Worm (Caenorhabditis elegans) whole organism, L4 larva: ENCODE measurements around the gene dpf-1.

Experiments
- daf-12 ChIP-seq: fragments of 150-350 bp; optimal IDR thresholded peaks from 2 replicates; lab custom pipeline; 2014; ENCODE audit warnings: missing biosample characterization, missing genetic modification reagents, missing genetic modification characterization
- lir-3 ChIP-seq: sonication (generic microtip); optimal IDR thresholded peaks from 2 replicates; lab custom pipeline; 2016; ENCODE audit warnings: mild to moderate bottlenecking, missing genetic modification characterization, missing compliant biosample characterization
- nhr-10 ChIP-seq: fragments of 150-350 bp; optimal IDR thresholded peaks from 2 replicates; lab custom pipeline; 2014; ENCODE audit warnings: missing biosample characterization, missing genetic modification characterization
- nhr-111 ChIP-seq: fragments of 200-800 bp; sonication (Bioruptor generic); optimal IDR thresholded peaks from 2 replicates; lab custom pipeline; 2018; ENCODE audit warnings: mild to moderate bottlenecking, missing genetic modification characterization, missing compliant biosample characterization
- nhr-237 ChIP-seq: sonication (generic microtip); optimal IDR thresholded peaks from 2 replicates; lab custom pipeline; 2017; ENCODE audit warnings: missing biosample characterization, missing genetic modification characterization
- nhr-42 ChIP-seq: fragments of 200-800 bp; sonication (Bioruptor generic); IDR thresholded peaks from 2 replicates; pipeline ENCODE4 v1.3.6; 2022; ENCODE audit warnings: missing genetic modification characterization, missing compliant biosample characterization
- pha-4 ChIP-seq, 2 experiments: fragments of 150-350 bp in 1 of 2; fragments of 200-800 bp in 1 of 2; sonication (Bioruptor generic) in 1 of 2; IDR thresholded peaks in 1 of 2; optimal IDR thresholded peaks in 1 of 2; 2 replicates each; pipeline versions ENCODE4 v1.3.6 to Lab custom; 2014 to 2022; ENCODE audit warnings: missing genetic modification characterization in 2 of 2, missing genetic modification reagents in 2 of 2, missing biosample characterization in 1 of 2, missing compliant biosample characterization in 1 of 2
- unc-62 ChIP-seq, 3 experiments: fragments of 150-350 bp in 1 of 3; sonication (generic microtip); optimal IDR thresholded peaks in 2 of 3; peaks in 1 of 3; 1 replicate in 1 of 3; 2 replicates in 2 of 3; lab custom pipeline; 2014 to 2017; ENCODE audit warnings: missing biosample characterization in 3 of 3, missing genetic modification characterization in 3 of 3, missing genetic modification reagents in 3 of 3, missing genotype in 1 of 3

DNA sequence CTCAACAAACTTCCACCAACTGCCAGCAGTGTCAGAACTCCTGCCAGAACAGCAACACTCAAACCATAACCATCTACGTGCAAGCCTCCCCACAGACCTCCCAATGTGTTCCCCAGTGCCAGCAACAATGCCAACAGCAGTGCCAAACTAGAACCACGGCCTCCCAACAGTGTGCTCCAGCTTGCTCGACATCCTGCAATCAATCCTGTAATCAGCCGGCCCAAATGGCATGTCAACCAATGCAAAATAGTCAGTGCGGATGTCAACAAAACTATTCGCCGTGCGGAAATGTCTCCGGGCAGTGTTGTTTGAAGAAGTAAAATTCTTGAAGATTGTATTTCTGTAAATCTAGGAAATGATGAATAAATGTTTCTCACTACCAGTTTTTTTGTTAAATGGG lies 4.4 kb upstream of the dpf-1 start:
- TF ChIP-seq pha-4 (GFP tag; IDR thresholded peaks at IDR 0.05; lab: Robert Waterston, UW) (no peak), pha-4 (tag; optimal IDR thresholded peaks at IDR 0.05; lab: Kevin White, UChicago) (no peak), nhr-237 (tag; lab: Kevin White, UChicago) (no peak), lir-3 (no peak), nhr-10 (tag; lab: Kevin White, UChicago) (no peak), nhr-111 (no peak), nhr-42 (no peak), daf-12 (no peak), unc-62 (GFP tag; optimal IDR thresholded peaks at IDR 0.05 in 1 of 2; lab: Kevin White, UChicago) (peak in 1 of 2 experiments; percentile 84), unc-62 (tag; optimal IDR thresholded peaks at IDR 0.05; lab: Kevin White, UChicago) (no peak)
